Fruit fly (Drosophila melanogaster): ENCODE results near the gene SNF4Agamma.

The SNF4Agamma gene

dm6 chr3R:21205680-21206326 is 65.3 kb downstream of the SNF4Agamma start (continued):
- TF ChIP-seq CG9797 (GFP tag; optimal IDR thresholded peaks at IDR 0.05): no peak
- TF ChIP-seq B-H2 (GFP tag; optimal IDR thresholded peaks at IDR 0.05): no peak
- peak; percentile 13 for TF ChIP-seq Vsx1 (GFP tag; optimal IDR thresholded peaks at IDR 0.05)
- no peak for TF ChIP-seq CG9817 (tag; optimal IDR thresholded peaks at IDR 0.05)
- no peak for TF ChIP-seq stwl (tag; optimal IDR thresholded peaks at IDR 0.05)
- no peak for TF ChIP-seq zfh1 (GFP tag; IDR thresholded peaks at IDR 0.05)
- TF ChIP-seq Ssrp (tag; optimal IDR thresholded peaks at IDR 0.05): peak; percentile 46
- TF ChIP-seq CG4360 (GFP tag; IDR thresholded peaks at IDR 0.05): no peak
- TF ChIP-seq CG1603 (tag; optimal IDR thresholded peaks at IDR 0.05): peak; percentile 56
- TF ChIP-seq Ptx1 (GFP tag; IDR thresholded peaks at IDR 0.05): peak; percentile 52
- no peak for TF ChIP-seq Dad (GFP tag; optimal IDR thresholded peaks at IDR 0.05)
- TF ChIP-seq esg (GFP tag; conservative IDR thresholded peaks at IDR 0.05): no peak; the same call in 1 of the 2 replicates
- peak; percentile 44 for TF ChIP-seq kni (GFP tag; optimal IDR thresholded peaks at IDR 0.05)
- TF ChIP-seq aop (GFP tag; IDR thresholded peaks at IDR 0.05): no peak
- TF ChIP-seq Mes4 (GFP tag; optimal IDR thresholded peaks at IDR 0.05): no peak
- peak; percentile 49 for TF ChIP-seq ap (GFP tag; IDR thresholded peaks at IDR 0.05)
- TF ChIP-seq Kr (GFP tag; optimal IDR thresholded peaks at IDR 0.05): no peak
- TF ChIP-seq CG4404 (GFP tag; IDR thresholded peaks at IDR 0.05): no peak
- TF ChIP-seq Sox102F (GFP tag; optimal IDR thresholded peaks at IDR 0.05): peak; percentile 38
- TF ChIP-seq abd-A (tag; optimal IDR thresholded peaks at IDR 0.05): no peak
- TF ChIP-seq CG12659 (GFP tag; optimal IDR thresholded peaks at IDR 0.05): peak; percentile 24
- TF ChIP-seq Lim3 (GFP tag; IDR thresholded peaks at IDR 0.05): no peak
- TF ChIP-seq Fer3 (tag; optimal IDR thresholded peaks at IDR 0.05): no peak
- TF ChIP-seq hbn (GFP tag; IDR thresholded peaks at IDR 0.05; ENCODE audit: partially characterized antibody): no peak
- TF ChIP-seq CG31365 (tag; optimal IDR thresholded peaks at IDR 0.05): no peak
- TF ChIP-seq Hmr (GFP tag; optimal IDR thresholded peaks at IDR 0.05): no peak
- no peak for TF ChIP-seq Lpt (GFP tag; optimal IDR thresholded peaks at IDR 0.05)
- no peak for TF ChIP-seq fd3F (GFP tag; optimal IDR thresholded peaks at IDR 0.05)
- TF ChIP-seq sc (optimal IDR thresholded peaks at IDR 0.05): no peak
- TF ChIP-seq sc (GFP tag; optimal IDR thresholded peaks at IDR 0.05): peak; percentile 25
- no peak for TF ChIP-seq sima (GFP tag; optimal IDR thresholded peaks at IDR 0.05)
- TF ChIP-seq Awh (GFP tag; IDR thresholded peaks at IDR 0.05): 0 out of 2 replicates have a peak, but pooled peaks have one; percentile 35
- peak; percentile 1 for TF ChIP-seq ems (GFP tag; optimal IDR thresholded peaks at IDR 0.05)
- TF ChIP-seq Hmx (GFP tag; optimal IDR thresholded peaks at IDR 0.05): no peak
- TF ChIP-seq CG1602 (GFP tag; optimal IDR thresholded peaks at IDR 0.05): no peak
- TF ChIP-seq nau (GFP tag; optimal IDR thresholded peaks at IDR 0.05): peak; percentile 58
- peak in 1 of 2 experiments; percentile 30 for TF ChIP-seq dpn (GFP tag; optimal IDR thresholded peaks at IDR 0.05)
- no peak for TF ChIP-seq CG11696 (GFP tag; IDR thresholded peaks at IDR 0.05)
- no peak for TF ChIP-seq trh (GFP tag; optimal IDR thresholded peaks at IDR 0.05)
- TF ChIP-seq lola (GFP tag; optimal IDR thresholded peaks at IDR 0.05): peak in 1 of 3 experiments; percentile 29
- TF ChIP-seq CG6683 (GFP tag; optimal IDR thresholded peaks at IDR 0.05): no peak
- no peak for TF ChIP-seq CG6765 (GFP tag; optimal IDR thresholded peaks at IDR 0.05)
- no peak for TF ChIP-seq MESR4 (GFP tag; optimal IDR thresholded peaks at IDR 0.05)
- no peak for TF ChIP-seq inv (GFP tag; IDR thresholded peaks at IDR 0.05; ENCODE audit: partially characterized antibody)
- TF ChIP-seq schlank (tag; optimal IDR thresholded peaks at IDR 0.05): no peak
- no peak for TF ChIP-seq D19B (GFP tag; optimal IDR thresholded peaks at IDR 0.05)
- TF ChIP-seq CG1529 (GFP tag; optimal IDR thresholded peaks at IDR 0.05): peak; percentile 32
- TF ChIP-seq Hsf (GFP tag; optimal IDR thresholded peaks at IDR 0.05): no peak
- TF ChIP-seq E2f1 (GFP tag; IDR thresholded peaks at IDR 0.05): peak; percentile 43; the same call in 1 of the 2 replicates
- TF ChIP-seq gsb (GFP tag; IDR thresholded peaks at IDR 0.05): no peak
